Fruit fly (Drosophila melanogaster) whole organism, adult: ENCODE measurements around the gene IP3K2.

Experiments
- CG11617 ChIP-seq: fragments of 200-800 bp; sonication (Bioruptor generic); optimal IDR thresholded peaks from 2 replicates; lab custom pipeline; 2017; ENCODE audit warnings: mild to moderate bottlenecking, missing biosample characterization, missing genetic modification reagents, missing genetic modification characterization
- CG12768 ChIP-seq: fragments of 200-800 bp; sonication (Bioruptor generic); optimal IDR thresholded peaks from 2 replicates; lab custom pipeline; 2017; ENCODE audit warnings: missing biosample characterization, missing genetic modification characterization, mild to moderate bottlenecking, moderate library complexity, missing genetic modification reagents
- CG14711 ChIP-seq: fragments of 200-800 bp; sonication (Bioruptor generic); optimal IDR thresholded peaks from 2 replicates; lab custom pipeline; 2018; ENCODE audit warnings: missing biosample characterization, mild to moderate bottlenecking, missing genetic modification characterization, moderate library complexity
- CG1620 ChIP-seq: fragments of 200-800 bp; sonication (Bioruptor generic); optimal IDR thresholded peaks from 2 replicates; lab custom pipeline; 2016; ENCODE audit warnings: missing biosample characterization, missing genetic modification characterization
- CG33017 ChIP-seq: fragments of 200-800 bp; sonication (Bioruptor generic); optimal IDR thresholded peaks from 2 replicates; lab custom pipeline; 2018; ENCODE audit warnings: missing biosample characterization, mild to moderate bottlenecking, missing genetic modification characterization, moderate library complexity
- CG5204 ChIP-seq: fragments of 200-800 bp; sonication (Bioruptor generic); optimal IDR thresholded peaks from 2 replicates; lab custom pipeline; 2016; ENCODE audit warnings: missing biosample characterization, missing genetic modification characterization
- CG7045 ChIP-seq: fragments of 200-800 bp; sonication (Bioruptor generic); optimal IDR thresholded peaks from 2 replicates; lab custom pipeline; 2017; ENCODE audit warnings: missing biosample characterization, mild to moderate bottlenecking, missing genetic modification characterization
- CG7101 ChIP-seq: fragments of 200-800 bp; sonication (Bioruptor generic); optimal IDR thresholded peaks from 2 replicates; lab custom pipeline; 2018; ENCODE audit warnings: missing biosample characterization, mild to moderate bottlenecking, missing genetic modification characterization, moderate library complexity
- Clk ChIP-seq: fragments of 200-800 bp; sonication (Bioruptor generic); optimal IDR thresholded peaks from 2 replicates; lab custom pipeline; 2017; ENCODE audit warnings: missing biosample characterization, missing genetic modification characterization
- Crg-1 ChIP-seq: fragments of 200-800 bp; sonication (Bioruptor generic); optimal IDR thresholded peaks from 2 replicates; lab custom pipeline; 2016; ENCODE audit warnings: missing biosample characterization, missing genetic modification characterization
- Hr96 ChIP-seq: fragments of 200-800 bp; sonication (Bioruptor generic); optimal IDR thresholded peaks from 2 replicates; lab custom pipeline; 2016; ENCODE audit warnings: missing biosample characterization, missing genetic modification characterization
- Mnt ChIP-seq: fragments of 200-800 bp; sonication (Bioruptor generic); optimal IDR thresholded peaks from 2 replicates; lab custom pipeline; 2016; ENCODE audit warnings: missing biosample characterization, mild to moderate bottlenecking, missing genetic modification characterization
- bab1 ChIP-seq: fragments of 200-800 bp; sonication (Bioruptor generic); optimal IDR thresholded peaks from 3 replicates; lab custom pipeline; 2019; ENCODE audit warnings: missing biosample characterization, mild to moderate bottlenecking, missing genetic modification characterization, moderate library complexity
- cic ChIP-seq: fragments of 200-800 bp; sonication (Bioruptor generic); optimal IDR thresholded peaks from 2 replicates; lab custom pipeline; 2017; ENCODE audit warnings: missing biosample characterization, mild to moderate bottlenecking, missing genetic modification characterization, moderate library complexity
- cnc ChIP-seq, 2 experiments: fragments of >200 bp; optimal IDR thresholded peaks; 2 replicates each; lab custom pipeline; 2017
- kay ChIP-seq: fragments of 200-800 bp; sonication (Bioruptor generic); peaks from one replicate; lab custom pipeline; 2016; ENCODE audit warnings: missing biosample characterization, missing genetic modification characterization, borderline replicate concordance
- ovo ChIP-seq: fragments of 200-800 bp; sonication (Bioruptor generic); optimal IDR thresholded peaks from 2 replicates; lab custom pipeline; 2016; ENCODE audit warnings: missing biosample characterization, missing genetic modification characterization
- pad ChIP-seq: fragments of 200-800 bp; sonication (Bioruptor generic); optimal IDR thresholded peaks from 3 replicates; lab custom pipeline; 2017; ENCODE audit warnings: missing biosample characterization, missing genetic modification characterization, mild to moderate bottlenecking, moderate library complexity, missing genetic modification reagents
- tj ChIP-seq: fragments of 200-800 bp; sonication (Bioruptor generic); optimal IDR thresholded peaks from 3 replicates; lab custom pipeline; 2017; ENCODE audit warnings: missing biosample characterization, mild to moderate bottlenecking, missing genetic modification characterization, moderate library complexity
- toe ChIP-seq: fragments of 200-800 bp; sonication (Bioruptor generic); optimal IDR thresholded peaks from 2 replicates; lab custom pipeline; 2016; ENCODE audit warnings: missing biosample characterization, missing genetic modification characterization

Gene IP3K2

dm6 chrX:13334434-13335146 is 31.2 kb downstream of the IP3K2 start:
- TF ChIP-seq ovo (GFP tag; lab: Kevin White, UChicago) (peak; percentile 66), kay (GFP tag; lab: Kevin White, UChicago) (no peak), Crg-1 (GFP tag; lab: Kevin White, UChicago) (peak; percentile 89), CG14711 (tag; lab: Kevin White, UChicago) (peak; percentile 55), CG33017 (tag; lab: Kevin White, UChicago) (peak; percentile 13), Mnt (GFP tag; lab: Kevin White, UChicago) (peak; percentile 60), CG1620 (GFP tag; lab: Kevin White, UChicago) (peak; percentile 93), cic (GFP tag; lab: Kevin White, UChicago) (no peak), bab1 (GFP tag; lab: Kevin White, UChicago) (peak; percentile 59), CG12768 (GFP tag; lab: Kevin White, UChicago) (no peak), CG7101 (tag; lab: Kevin White, UChicago) (peak; percentile 81), Hr96 (peak; percentile 51), pad (GFP tag; lab: Kevin White, UChicago) (peak; percentile 76), Clk (GFP tag; lab: Kevin White, UChicago) (no peak), CG7045 (no peak)

- TF ChIP-seq CG7101 (tag; lab: Kevin White, UChicago) (peak; percentile 89), kay (GFP tag; lab: Kevin White, UChicago) (no peak), pad (GFP tag; lab: Kevin White, UChicago) (peak; percentile 70), cnc (optimal IDR thresholded peaks at IDR 0.05; lab: Kevin White, UChicago) (no peak), ovo (GFP tag; lab: Kevin White, UChicago) (peak; percentile 95), toe (GFP tag; lab: Kevin White, UChicago) (peak; percentile 45), cic (GFP tag; lab: Kevin White, UChicago) (peak; percentile 38), bab1 (GFP tag; lab: Kevin White, UChicago) (peak; percentile 87), Clk (GFP tag; lab: Kevin White, UChicago) (peak; percentile 16), CG11617 (GFP tag; lab: Kevin White, UChicago) (peak; percentile 90), tj (GFP tag; lab: Kevin White, UChicago) (peak; percentile 38), CG14711 (tag; lab: Kevin White, UChicago) (peak; percentile 64), CG5204 (GFP tag; lab: Kevin White, UChicago) (no peak), CG7045 (no peak), Crg-1 (GFP tag; lab: Kevin White, UChicago) (peak; percentile 92), CG1620 (GFP tag; lab: Kevin White, UChicago) (peak; percentile 97), CG33017 (tag; lab: Kevin White, UChicago) (peak; percentile 12), Hr96 (peak; percentile 94), Mnt (GFP tag; lab: Kevin White, UChicago) (peak; percentile 91), CG12768 (GFP tag; lab: Kevin White, UChicago) (peak; percentile 44)
These were observed 34.0 kb downstream of the IP3K2 start, which contains the start of gene RpS15Aa for dm6 chrX:13337454-13337853. RpS15Aa (minus strand) TSS chrX:13337705.

dm6 chrX:13338113-13338512 is 34.7 kb downstream of the IP3K2 start, which contains the start of gene CG15747:
CG15747 (plus strand) TSS chrX:13338318.
- TF ChIP-seq bab1 (GFP tag; lab: Kevin White, UChicago) (peak; percentile 5), tj (GFP tag; lab: Kevin White, UChicago) (peak; percentile 92), Crg-1 (GFP tag; lab: Kevin White, UChicago) (no peak), CG11617 (GFP tag; lab: Kevin White, UChicago) (no peak), CG5204 (GFP tag; lab: Kevin White, UChicago) (no peak), toe (GFP tag; lab: Kevin White, UChicago) (no peak), cic (GFP tag; lab: Kevin White, UChicago) (no peak), CG12768 (GFP tag; lab: Kevin White, UChicago) (no peak), Clk (GFP tag; lab: Kevin White, UChicago) (no peak), CG7101 (tag; lab: Kevin White, UChicago) (no peak)

- TF ChIP-seq CG33017 (tag; lab: Kevin White, UChicago) (peak; percentile 38), CG11617 (GFP tag; lab: Kevin White, UChicago) (peak; percentile 17), bab1 (GFP tag; lab: Kevin White, UChicago) (no peak), pad (GFP tag; lab: Kevin White, UChicago) (peak; percentile 6), Mnt (GFP tag; lab: Kevin White, UChicago) (no peak), CG12768 (GFP tag; lab: Kevin White, UChicago) (peak; percentile 44), CG14711 (tag; lab: Kevin White, UChicago) (peak; percentile 20), tj (GFP tag; lab: Kevin White, UChicago) (peak; percentile 4), CG7101 (tag; lab: Kevin White, UChicago) (peak; percentile 25), CG7045 (peak; percentile 47)
These were observed 41.9 kb downstream of the IP3K2 start for dm6 chrX:13345327-13345726.

dm6 chrX:13346998-13347397 is 43.6 kb downstream of the IP3K2 start:
- TF ChIP-seq CG14711 (tag; lab: Kevin White, UChicago) (no peak), cic (GFP tag; lab: Kevin White, UChicago) (no peak), toe (GFP tag; lab: Kevin White, UChicago) (no peak), bab1 (GFP tag; lab: Kevin White, UChicago) (no peak), CG1620 (GFP tag; lab: Kevin White, UChicago) (no peak), tj (GFP tag; lab: Kevin White, UChicago) (no peak), pad (GFP tag; lab: Kevin White, UChicago) (no peak), cnc (optimal IDR thresholded peaks at IDR 0.05; lab: Kevin White, UChicago) (no peak), Crg-1 (GFP tag; lab: Kevin White, UChicago) (no peak), kay (GFP tag; lab: Kevin White, UChicago) (no peak), ovo (GFP tag; lab: Kevin White, UChicago) (no peak), Hr96 (no peak), Clk (GFP tag; lab: Kevin White, UChicago) (no peak), CG33017 (tag; lab: Kevin White, UChicago) (no peak), CG7101 (tag; lab: Kevin White, UChicago) (no peak), Mnt (GFP tag; lab: Kevin White, UChicago) (no peak), CG5204 (GFP tag; lab: Kevin White, UChicago) (no peak)
